Worm (Caenorhabditis elegans): ENCODE results near the gene F59B8.1.

The F59B8.1 gene

DNA sequence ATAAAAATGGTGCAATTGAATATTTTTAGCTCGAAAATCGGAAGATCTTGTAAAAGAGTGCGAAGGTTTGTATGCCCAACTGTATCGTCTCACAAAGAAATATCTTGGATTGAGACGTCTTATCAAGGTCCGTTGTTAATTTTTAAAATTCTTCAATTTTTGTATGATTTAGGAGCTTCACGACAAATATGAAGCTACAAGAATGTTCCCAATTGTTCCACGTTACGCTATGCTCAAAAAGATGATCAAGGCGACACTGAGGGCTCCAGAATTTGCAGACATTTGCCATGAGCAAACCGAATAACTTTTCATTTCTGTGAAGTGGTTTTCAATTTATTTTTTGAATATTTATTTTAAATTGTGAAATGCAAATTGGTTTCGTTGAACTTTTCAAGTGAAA, 10.7 kb downstream of the F59B8.1 start (continued):
- TF ChIP-seq snpc-4 (tag; optimal IDR thresholded peaks at IDR 0.05) (no peak), dmd-6 (GFP tag; IDR thresholded peaks at IDR 0.05) (peak; percentile 40), pha-4 (GFP tag; IDR thresholded peaks at IDR 0.05) (peak; percentile 74; the same call in 1 of the 2 replicates), pha-4 (tag; optimal IDR thresholded peaks at IDR 0.05) (no peak), nhr-41 (GFP tag; IDR thresholded peaks at IDR 0.05) (no peak), zip-2 (tag; optimal IDR thresholded peaks at IDR 0.05) (no peak), ceh-62 (tag; optimal IDR thresholded peaks at IDR 0.05) (no peak), cey-2 (tag; optimal IDR thresholded peaks at IDR 0.05; ENCODE audit: borderline replicate concordance, insufficient read depth) (no peak), F10B5.3 (tag; optimal IDR thresholded peaks at IDR 0.05) (no peak), ctbp-1 (GFP tag; IDR thresholded peaks at IDR 0.05) (0 out of 2 replicates have a peak, but pooled peaks have one; percentile 13), lin-38 (GFP tag; IDR thresholded peaks at IDR 0.05) (peak; percentile 69), F49E8.2 (tag; optimal IDR thresholded peaks at IDR 0.05; ENCODE audit: borderline replicate concordance) (no peak), ces-1 (GFP tag; optimal IDR thresholded peaks at IDR 0.05) (no peak), lir-3 (tag; optimal IDR thresholded peaks at IDR 0.05) (no peak), T26A8.4 (GFP tag; IDR thresholded peaks at IDR 0.05) (peak; percentile 79; the same call in 1 of the 2 replicates), duxl-1 (tag; optimal IDR thresholded peaks at IDR 0.05; ENCODE audit: poor library complexity) (no peak), mxl-3 (GFP tag; optimal IDR thresholded peaks at IDR 0.05) (no peak), daf-16 (GFP tag; optimal IDR thresholded peaks at IDR 0.05) (no peak), daf-16 (tag; optimal IDR thresholded peaks at IDR 0.05) (peak; percentile 20), Y5F2A.4 (GFP tag; optimal IDR thresholded peaks at IDR 0.05) (no peak), ceh-44 (GFP tag; IDR thresholded peaks at IDR 0.05) (no peak), aha-1 (tag) (no peak), madf-5 (GFP tag; IDR thresholded peaks at IDR 0.05) (peak in 1 of 2 experiments; percentile 23; a peak in 1 of 4 replicates), nhr-48 (tag; optimal IDR thresholded peaks at IDR 0.05) (no peak), hmg-1.1 (GFP tag; IDR thresholded peaks at IDR 0.05) (no peak; the same call in 1 of the 2 replicates), mep-1 (tag; optimal IDR thresholded peaks at IDR 0.05) (peak; percentile 73), lin-39 (tag; optimal IDR thresholded peaks at IDR 0.05) (no peak), madf-9 (GFP tag; conservative IDR thresholded peaks at IDR 0.05) (no peak; the same call in 1 of the 2 replicates), mes-2 (tag; optimal IDR thresholded peaks at IDR 0.05; ENCODE audit: poor library complexity, severe bottlenecking) (no peak), nhr-6 (tag; optimal IDR thresholded peaks at IDR 0.05) (no peak), lsy-2 (tag; optimal IDR thresholded peaks at IDR 0.05) (peak in 1 of 2 experiments; percentile 48), nhr-10 (tag; optimal IDR thresholded peaks at IDR 0.05) (peak; percentile 3), egl-43 (GFP tag; IDR thresholded peaks at IDR 0.05) (no peak), ceh-32 (tag; optimal IDR thresholded peaks at IDR 0.05; ENCODE audit: poor library complexity) (no peak), T20F7.1 (GFP tag; optimal IDR thresholded peaks at IDR 0.05) (peak; percentile 69), unc-62 (GFP tag; optimal IDR thresholded peaks at IDR 0.05 in 1 of 2) (peak in 1 of 2 experiments; percentile 96), unc-62 (tag; optimal IDR thresholded peaks at IDR 0.05) (no peak), attf-4 (tag; optimal IDR thresholded peaks at IDR 0.05) (no peak), hif-1 (tag; optimal IDR thresholded peaks at IDR 0.05) (no peak), ama-1 (optimal IDR thresholded peaks at IDR 0.05) (peak; percentile 82), ceh-20 (GFP tag; IDR thresholded peaks at IDR 0.05) (no peak), Y75B8A.6 (GFP tag; IDR thresholded peaks at IDR 0.05) (0 out of 2 replicates have a peak, but pooled peaks have one; percentile 43), saeg-2 (GFP tag; IDR thresholded peaks at IDR 0.05) (no peak), lin-13 (GFP tag; optimal IDR thresholded peaks at IDR 0.05) (no peak), sdz-12 (GFP tag; optimal IDR thresholded peaks at IDR 0.05) (no peak), set-16 (GFP tag; IDR thresholded peaks at IDR 0.05) (no peak), hlh-30 (tag; optimal IDR thresholded peaks at IDR 0.05; ENCODE audit: insufficient read depth) (no peak), zfp-3 (GFP tag; conservative IDR thresholded peaks at IDR 0.05) (peak; percentile 96), tra-1 (GFP tag; IDR thresholded peaks at IDR 0.05) (no peak), D1046.2 (GFP tag; IDR thresholded peaks at IDR 0.05) (no peak), mdt-29 (GFP tag; IDR thresholded peaks at IDR 0.05) (no peak; the same call in none of the 2 replicates)

All from whole organism, L4 larva.